Worm (Caenorhabditis elegans): ENCODE measurements around the gene cyp-32A1.

Gene cyp-32A1

DNA sequence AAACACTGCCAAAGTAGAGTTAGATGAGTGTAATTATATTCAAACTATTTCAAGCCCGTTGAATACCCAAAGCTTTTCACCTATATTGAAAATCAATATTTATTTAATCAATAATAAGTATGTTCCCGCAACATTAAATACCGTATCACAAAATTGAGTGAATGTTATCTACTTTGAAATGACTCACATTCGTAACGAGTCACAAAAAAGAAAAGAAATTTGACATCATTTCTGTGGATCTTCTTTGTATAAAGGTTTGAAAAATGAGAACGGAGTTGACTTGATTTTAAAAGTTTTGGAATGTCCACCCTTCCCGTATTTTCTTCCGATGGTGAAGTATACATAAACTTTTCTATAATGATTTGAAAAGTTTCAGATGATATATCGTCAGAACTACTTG lies 46.3 kb upstream of the cyp-32A1 start, which contains the start of gene srr-10:
Gene srr-10 (plus strand): TSS at position 301 of the 400 bp plus-strand sequence.
- TF ChIP-seq fkh-2 (tag; optimal IDR thresholded peaks at IDR 0.05) (no peak), unc-39 (tag; optimal IDR thresholded peaks at IDR 0.05) (no peak), zag-1 (tag; optimal IDR thresholded peaks at IDR 0.05) (no peak), fkh-10 (GFP tag; optimal IDR thresholded peaks at IDR 0.05) (no peak), ceh-28 (tag; optimal IDR thresholded peaks at IDR 0.05) (no peak), lin-39 (tag; optimal IDR thresholded peaks at IDR 0.05) (no peak), sea-2 (GFP tag; optimal IDR thresholded peaks at IDR 0.05) (no peak), ceh-9 (tag; optimal IDR thresholded peaks at IDR 0.05) (no peak)

DNA sequence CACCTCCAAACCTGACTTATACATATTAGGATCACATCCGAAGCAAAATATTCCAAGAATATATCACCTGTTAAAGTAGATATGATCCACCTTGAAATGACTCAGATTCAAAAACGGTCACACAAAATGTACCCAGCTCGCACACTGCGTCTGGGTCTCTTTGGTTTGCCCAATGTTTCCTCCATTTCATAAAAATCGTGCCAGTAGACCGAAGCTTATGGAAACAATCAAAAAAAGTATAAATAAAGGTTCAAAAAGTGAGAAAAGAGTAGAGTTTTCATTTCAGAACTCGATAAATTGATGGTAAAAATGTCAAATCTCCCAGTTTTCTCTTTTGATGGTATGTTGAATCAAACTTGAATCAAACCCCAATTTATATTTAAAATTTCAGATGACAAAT lies 43.9 kb upstream of the cyp-32A1 start, which contains the start of gene srr-9:
Gene srr-9 (plus strand): TSS at position 301 of the 400 bp plus-strand sequence.
- TF ChIP-seq lsy-12 (tag; optimal IDR thresholded peaks at IDR 0.05), result no peak
- no peak for TF ChIP-seq fos-1 (tag; optimal IDR thresholded peaks at IDR 0.05)
- no peak for TF ChIP-seq nhr-237 (tag; optimal IDR thresholded peaks at IDR 0.05)
- TF ChIP-seq R02D3.7 (tag; optimal IDR thresholded peaks at IDR 0.05), result no peak
- TF ChIP-seq unc-62 (GFP tag; optimal IDR thresholded peaks at IDR 0.05), result no peak
- TF ChIP-seq nhr-28 (tag; optimal IDR thresholded peaks at IDR 0.05), result no peak
- no peak for TF ChIP-seq skn-1 (tag; optimal IDR thresholded peaks at IDR 0.05)
- TF ChIP-seq jun-1 (tag; optimal IDR thresholded peaks at IDR 0.05), result no peak
- TF ChIP-seq nhr-25 (tag; optimal IDR thresholded peaks at IDR 0.05), result no peak
- TF ChIP-seq tbx-2 (tag; optimal IDR thresholded peaks at IDR 0.05), result no peak
- TF ChIP-seq zag-1 (tag; optimal IDR thresholded peaks at IDR 0.05), result no peak
- no peak for TF ChIP-seq ztf-4 (tag; optimal IDR thresholded peaks at IDR 0.05)
- no peak for TF ChIP-seq mdl-1 (tag; optimal IDR thresholded peaks at IDR 0.05)
- no peak for TF ChIP-seq elt-1 (tag; optimal IDR thresholded peaks at IDR 0.05)
- TF ChIP-seq fkh-10 (GFP tag; optimal IDR thresholded peaks at IDR 0.05), result no peak
- TF ChIP-seq unc-39 (tag; optimal IDR thresholded peaks at IDR 0.05), result no peak
- TF ChIP-seq pha-4 (tag; optimal IDR thresholded peaks at IDR 0.05), result no peak
- no peak for TF ChIP-seq ceh-16 (tag; optimal IDR thresholded peaks at IDR 0.05)
- TF ChIP-seq pqm-1 (tag; optimal IDR thresholded peaks at IDR 0.05), result no peak

DNA sequence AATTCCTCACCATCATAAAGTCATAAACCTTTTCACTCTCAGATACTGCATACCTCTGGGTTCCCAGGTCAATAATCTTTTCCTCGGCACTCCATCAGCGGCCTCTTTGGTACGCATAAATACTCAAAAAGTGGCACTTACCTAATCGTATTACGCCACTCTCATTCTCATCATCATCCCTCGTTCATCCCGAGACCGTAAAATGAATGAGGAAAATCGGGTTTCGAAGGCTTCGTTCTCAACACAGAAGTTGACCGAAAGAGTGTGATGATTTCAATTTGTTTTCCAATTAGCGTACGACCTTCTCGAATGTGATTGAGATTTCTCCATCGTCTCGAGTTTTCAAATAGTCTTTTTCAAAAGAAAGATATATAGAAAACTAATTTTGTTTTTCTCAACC lies 41.7 kb upstream of the cyp-32A1 start:
- no peak for TF ChIP-seq nhr-23 (tag; optimal IDR thresholded peaks at IDR 0.05)
- TF ChIP-seq ceh-16 (tag; optimal IDR thresholded peaks at IDR 0.05), result no peak
- no peak for TF ChIP-seq unc-62 (GFP tag; optimal IDR thresholded peaks at IDR 0.05)
- no peak for TF ChIP-seq mml-1 (tag; optimal IDR thresholded peaks at IDR 0.05)
- no peak for TF ChIP-seq pqm-1 (tag; optimal IDR thresholded peaks at IDR 0.05)
- no peak for TF ChIP-seq nhr-11 (tag; optimal IDR thresholded peaks at IDR 0.05)
- TF ChIP-seq pha-4 (tag; optimal IDR thresholded peaks at IDR 0.05), result no peak
- TF ChIP-seq egl-5 (tag; optimal IDR thresholded peaks at IDR 0.05), result no peak

DNA sequence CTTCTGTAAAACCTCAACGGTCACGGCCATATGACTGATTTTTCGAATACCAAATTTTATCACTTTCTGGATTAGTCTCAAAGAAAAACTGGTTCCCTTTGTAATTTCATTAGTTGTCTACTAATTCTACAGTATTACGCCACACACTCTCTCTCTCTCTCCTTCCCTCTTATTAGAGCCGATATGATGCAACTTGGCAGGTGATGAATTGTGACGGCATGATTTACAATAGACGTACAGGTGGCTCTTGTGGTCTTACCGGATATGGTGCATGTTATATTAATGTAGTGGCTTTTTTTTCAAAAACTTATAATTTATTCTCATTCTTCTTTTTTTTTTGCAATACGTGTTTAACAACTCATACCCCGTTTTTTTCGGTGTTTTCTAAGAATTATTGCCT lies 39.7 kb upstream of the cyp-32A1 start:
- no peak for TF ChIP-seq mml-1 (tag; optimal IDR thresholded peaks at IDR 0.05)
- no peak for TF ChIP-seq eor-1 (tag; optimal IDR thresholded peaks at IDR 0.05)
- TF ChIP-seq nhr-28 (tag; optimal IDR thresholded peaks at IDR 0.05), result no peak
- no peak for TF ChIP-seq nhr-25 (tag; optimal IDR thresholded peaks at IDR 0.05)
- TF ChIP-seq egl-27 (tag; optimal IDR thresholded peaks at IDR 0.05), result no peak
- no peak for TF ChIP-seq ztf-11 (tag; optimal IDR thresholded peaks at IDR 0.05)
- TF ChIP-seq ama-1 (optimal IDR thresholded peaks at IDR 0.05), result no peak
- no peak for TF ChIP-seq ceh-9 (tag; optimal IDR thresholded peaks at IDR 0.05)
- no peak for TF ChIP-seq R02D3.7 (tag; optimal IDR thresholded peaks at IDR 0.05)
- TF ChIP-seq aly-2 (tag; optimal IDR thresholded peaks at IDR 0.05), result no peak
- TF ChIP-seq elt-1 (tag; optimal IDR thresholded peaks at IDR 0.05), result no peak
- TF ChIP-seq lin-39 (tag; optimal IDR thresholded peaks at IDR 0.05), result no peak
- no peak for TF ChIP-seq nfya-1 (tag; optimal IDR thresholded peaks at IDR 0.05; ENCODE audit: insufficient read depth)
- TF ChIP-seq elt-2 (tag; optimal IDR thresholded peaks at IDR 0.05), result no peak
- TF ChIP-seq lin-15B (tag; optimal IDR thresholded peaks at IDR 0.05), result no peak
- no peak for TF ChIP-seq pha-4 (tag; optimal IDR thresholded peaks at IDR 0.05)

DNA sequence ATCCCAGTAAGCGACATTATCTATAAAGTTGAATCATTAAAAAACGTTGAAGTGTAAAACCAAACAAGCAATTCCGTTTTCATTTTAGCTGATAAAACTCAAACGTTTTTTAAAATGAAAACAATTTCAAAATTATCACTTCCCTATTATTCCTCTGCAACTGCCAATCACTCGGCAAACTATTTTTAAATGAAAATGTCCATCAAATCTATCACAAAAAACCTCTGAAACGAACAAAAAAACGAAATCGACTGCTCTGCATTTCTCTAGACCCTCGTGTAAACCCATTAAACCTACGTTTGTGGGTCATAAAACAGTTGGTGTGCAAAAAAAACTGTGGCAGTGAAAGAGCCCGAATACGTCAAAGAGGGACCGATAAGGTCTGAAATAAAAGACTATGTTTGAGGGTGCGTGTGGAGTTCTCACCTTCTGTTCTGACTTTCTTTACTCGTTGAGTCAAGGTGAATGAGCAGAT lies 39.1 kb upstream of the cyp-32A1 start, which contains the start of gene fbxl-5:
Gene fbxl-5 (plus strand): TSS at position 425 of the 475 bp plus-strand sequence.
- no peak for TF ChIP-seq nhr-12 (tag; optimal IDR thresholded peaks at IDR 0.05)
- no peak for TF ChIP-seq zag-1 (tag; optimal IDR thresholded peaks at IDR 0.05)
- TF ChIP-seq nhr-25 (tag; optimal IDR thresholded peaks at IDR 0.05), result no peak
- no peak for TF ChIP-seq nhr-67 (tag; optimal IDR thresholded peaks at IDR 0.05)
- no peak for TF ChIP-seq egl-27 (tag; optimal IDR thresholded peaks at IDR 0.05)
- no peak for TF ChIP-seq tbx-2 (tag; optimal IDR thresholded peaks at IDR 0.05)
